Fruit fly (Drosophila melanogaster) whole organism, adult: ENCODE measurements around the gene png.

ENCODE experiments used
- CG11617 ChIP-seq: fragments of 200-800 bp; sonication (Bioruptor generic); optimal IDR thresholded peaks from 2 replicates; lab custom pipeline; 2017; ENCODE audit warnings: mild to moderate bottlenecking, missing biosample characterization, missing genetic modification reagents, missing genetic modification characterization
- CG12768 ChIP-seq: fragments of 200-800 bp; sonication (Bioruptor generic); optimal IDR thresholded peaks from 2 replicates; lab custom pipeline; 2017; ENCODE audit warnings: missing biosample characterization, missing genetic modification characterization, mild to moderate bottlenecking, moderate library complexity, missing genetic modification reagents
- CG14711 ChIP-seq: fragments of 200-800 bp; sonication (Bioruptor generic); optimal IDR thresholded peaks from 2 replicates; lab custom pipeline; 2018; ENCODE audit warnings: missing biosample characterization, mild to moderate bottlenecking, missing genetic modification characterization, moderate library complexity
- CG1620 ChIP-seq: fragments of 200-800 bp; sonication (Bioruptor generic); optimal IDR thresholded peaks from 2 replicates; lab custom pipeline; 2016; ENCODE audit warnings: missing biosample characterization, missing genetic modification characterization
- CG5204 ChIP-seq: fragments of 200-800 bp; sonication (Bioruptor generic); optimal IDR thresholded peaks from 2 replicates; lab custom pipeline; 2016; ENCODE audit warnings: missing biosample characterization, missing genetic modification characterization
- CG7045 ChIP-seq: fragments of 200-800 bp; sonication (Bioruptor generic); optimal IDR thresholded peaks from 2 replicates; lab custom pipeline; 2017; ENCODE audit warnings: missing biosample characterization, mild to moderate bottlenecking, missing genetic modification characterization
- CG7101 ChIP-seq: fragments of 200-800 bp; sonication (Bioruptor generic); optimal IDR thresholded peaks from 2 replicates; lab custom pipeline; 2018; ENCODE audit warnings: missing biosample characterization, mild to moderate bottlenecking, missing genetic modification characterization, moderate library complexity
- Clk ChIP-seq: fragments of 200-800 bp; sonication (Bioruptor generic); optimal IDR thresholded peaks from 2 replicates; lab custom pipeline; 2017; ENCODE audit warnings: missing biosample characterization, missing genetic modification characterization
- Crg-1 ChIP-seq: fragments of 200-800 bp; sonication (Bioruptor generic); optimal IDR thresholded peaks from 2 replicates; lab custom pipeline; 2016; ENCODE audit warnings: missing biosample characterization, missing genetic modification characterization
- Mnt ChIP-seq: fragments of 200-800 bp; sonication (Bioruptor generic); optimal IDR thresholded peaks from 2 replicates; lab custom pipeline; 2016; ENCODE audit warnings: missing biosample characterization, mild to moderate bottlenecking, missing genetic modification characterization
- bab1 ChIP-seq: fragments of 200-800 bp; sonication (Bioruptor generic); optimal IDR thresholded peaks from 3 replicates; lab custom pipeline; 2019; ENCODE audit warnings: missing biosample characterization, mild to moderate bottlenecking, missing genetic modification characterization, moderate library complexity
- cic ChIP-seq: fragments of 200-800 bp; sonication (Bioruptor generic); optimal IDR thresholded peaks from 2 replicates; lab custom pipeline; 2017; ENCODE audit warnings: missing biosample characterization, mild to moderate bottlenecking, missing genetic modification characterization, moderate library complexity
- cnc ChIP-seq, 2 experiments: fragments of >200 bp; optimal IDR thresholded peaks; 2 replicates each; lab custom pipeline; 2017
- kay ChIP-seq: fragments of 200-800 bp; sonication (Bioruptor generic); peaks from one replicate; lab custom pipeline; 2016; ENCODE audit warnings: missing biosample characterization, missing genetic modification characterization, borderline replicate concordance
- ovo ChIP-seq: fragments of 200-800 bp; sonication (Bioruptor generic); optimal IDR thresholded peaks from 2 replicates; lab custom pipeline; 2016; ENCODE audit warnings: missing biosample characterization, missing genetic modification characterization
- pad ChIP-seq: fragments of 200-800 bp; sonication (Bioruptor generic); optimal IDR thresholded peaks from 3 replicates; lab custom pipeline; 2017; ENCODE audit warnings: missing biosample characterization, missing genetic modification characterization, mild to moderate bottlenecking, moderate library complexity, missing genetic modification reagents
- tj ChIP-seq: fragments of 200-800 bp; sonication (Bioruptor generic); optimal IDR thresholded peaks from 3 replicates; lab custom pipeline; 2017; ENCODE audit warnings: missing biosample characterization, mild to moderate bottlenecking, missing genetic modification characterization, moderate library complexity
- toe ChIP-seq: fragments of 200-800 bp; sonication (Bioruptor generic); optimal IDR thresholded peaks from 2 replicates; lab custom pipeline; 2016; ENCODE audit warnings: missing biosample characterization, missing genetic modification characterization

Gene png

DNA sequence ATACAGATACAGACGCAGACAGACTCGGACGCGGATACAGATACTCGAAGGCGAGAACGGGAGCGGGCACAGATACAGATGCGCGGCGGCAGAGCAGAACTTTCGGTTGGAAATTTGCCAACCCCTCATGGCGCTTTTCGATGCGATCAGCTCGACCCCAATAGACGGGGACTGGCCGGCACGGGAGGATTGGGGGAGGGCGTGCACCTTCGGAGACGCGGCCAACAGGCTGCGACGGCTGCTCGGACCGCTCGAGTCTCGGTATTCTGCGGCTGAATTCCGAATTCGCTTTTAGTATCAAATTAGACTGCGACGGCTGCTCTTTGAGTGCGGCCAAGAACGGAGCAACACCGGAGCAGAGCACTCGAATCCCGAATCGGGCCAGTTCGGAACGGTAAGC, 26.8 kb upstream of the png start:
- TF ChIP-seq Mnt (peak; percentile 2), pad (GFP tag; lab: Kevin White, UChicago) (peak; percentile 33), CG7045 (GFP tag; lab: Kevin White, UChicago) (no peak)

DNA sequence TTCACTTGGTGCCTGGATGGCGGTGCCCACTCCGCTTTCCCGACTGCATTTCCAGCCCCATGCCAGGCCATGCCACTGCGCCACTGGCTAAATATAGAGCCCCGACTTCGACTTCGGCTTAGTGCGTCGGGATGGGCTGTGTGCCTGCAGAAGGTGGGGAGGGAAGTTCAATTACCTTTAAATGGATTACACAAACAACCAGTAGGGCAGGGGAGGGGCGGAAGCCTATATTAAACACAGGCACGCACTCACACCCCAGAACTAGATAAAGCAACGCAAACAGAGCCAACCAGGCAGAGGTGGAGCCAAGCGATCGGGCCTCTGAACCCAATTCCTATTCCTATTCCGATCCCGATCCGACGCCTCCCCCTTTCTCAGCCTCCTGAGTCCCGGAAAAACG, 25.1 kb upstream of the png start:
- TF ChIP-seq Mnt (no peak), CG12768 (GFP tag; lab: Kevin White, UChicago) (no peak), CG7045 (GFP tag; lab: Kevin White, UChicago) (no peak), ovo (GFP tag; lab: Kevin White, UChicago) (no peak)

DNA sequence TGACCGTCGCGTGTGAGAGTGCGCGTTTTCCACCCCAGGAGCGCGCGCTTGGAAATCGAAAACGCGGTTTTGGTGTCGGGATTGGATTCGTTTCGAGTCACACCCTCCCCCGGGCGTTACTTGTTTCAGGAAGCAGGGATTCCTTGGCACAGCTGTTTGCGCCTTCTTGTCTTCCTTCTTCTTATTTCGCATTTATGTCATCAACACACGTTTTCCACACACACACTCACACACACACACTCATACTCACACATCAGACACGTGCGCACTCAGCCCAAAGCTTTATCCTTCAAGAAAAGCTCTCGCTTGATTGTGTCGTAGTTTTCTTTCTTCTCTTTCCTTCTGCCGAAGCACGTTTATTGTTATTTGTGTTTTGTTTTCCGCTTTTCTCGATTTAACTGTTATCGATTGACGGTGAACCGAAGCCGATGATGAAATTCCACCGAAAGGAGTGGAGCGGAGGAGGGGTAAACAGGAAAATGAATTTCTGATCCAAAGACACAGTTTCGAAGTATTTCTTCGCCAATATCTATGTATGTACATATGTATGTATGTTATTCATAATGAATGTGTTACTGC, 24.1 kb upstream of the png start:
- TF ChIP-seq cic (GFP tag; lab: Kevin White, UChicago) = no peak
- TF ChIP-seq Mnt = peak; percentile 34
- TF ChIP-seq CG7045 (GFP tag; lab: Kevin White, UChicago) = no peak
- no peak for TF ChIP-seq kay (GFP tag; lab: Kevin White, UChicago)
- TF ChIP-seq CG11617 (GFP tag; lab: Kevin White, UChicago) = no peak
- TF ChIP-seq CG5204 (GFP tag; lab: Kevin White, UChicago) = no peak

DNA sequence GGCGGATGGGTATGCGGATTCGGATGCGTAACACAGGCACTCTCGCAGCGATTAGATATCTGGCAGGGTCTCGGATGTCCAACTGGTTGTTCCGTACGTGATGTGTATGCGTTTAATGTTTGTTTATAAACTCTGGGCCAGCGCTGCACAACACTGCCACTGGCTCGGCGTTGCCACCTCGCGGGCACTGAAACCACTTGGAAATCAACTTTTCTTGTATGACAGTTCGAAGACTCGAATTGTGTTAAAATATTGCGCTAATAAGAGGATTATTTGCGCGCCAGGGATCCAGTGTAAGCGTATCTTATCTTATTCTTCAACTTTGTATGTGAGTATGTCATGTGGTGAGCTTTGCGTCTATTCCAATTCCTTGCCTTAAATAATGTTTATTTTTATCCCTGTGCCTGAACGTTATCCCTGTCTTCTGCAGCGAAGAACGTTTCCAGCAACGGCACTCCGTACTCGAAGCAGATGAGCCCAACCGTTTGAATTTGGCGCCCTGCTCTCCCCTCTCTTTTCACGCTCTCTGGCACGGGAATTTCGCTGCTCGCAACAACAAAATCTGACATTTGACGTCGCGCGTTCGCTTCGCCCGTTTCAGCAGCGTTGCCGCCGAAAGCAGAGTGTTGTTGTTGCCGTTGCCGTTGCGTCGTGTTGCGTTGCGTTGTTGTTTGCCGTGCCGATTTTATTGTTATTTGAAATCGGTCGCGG, 23.1 kb upstream of the png start, which contains the start of the genes CG3719 and CG32813:
TSS of gene CG3719 (minus strand) at position 131 of the 711 bp plus-strand sequence.
TSS of gene CG32813 (plus strand) at position 565 of the 711 bp plus-strand sequence.
- TF ChIP-seq CG7101 (tag; lab: Kevin White, UChicago) (peak; percentile 44), bab1 (GFP tag; lab: Kevin White, UChicago) (peak; percentile 43), CG11617 (GFP tag; lab: Kevin White, UChicago) (peak; percentile 14), cnc (optimal IDR thresholded peaks at IDR 0.05; lab: Kevin White, UChicago) (no peak), cic (GFP tag; lab: Kevin White, UChicago) (no peak), CG14711 (tag; lab: Kevin White, UChicago) (peak; percentile 41), pad (GFP tag; lab: Kevin White, UChicago) (peak; percentile 51), tj (GFP tag; lab: Kevin White, UChicago) (peak; percentile 21), CG5204 (GFP tag; lab: Kevin White, UChicago) (no peak), Mnt (peak; percentile 52), Crg-1 (GFP tag; lab: Kevin White, UChicago) (peak; percentile 82), CG7045 (GFP tag; lab: Kevin White, UChicago) (no peak), CG1620 (GFP tag; lab: Kevin White, UChicago) (peak; percentile 73), toe (GFP tag; lab: Kevin White, UChicago) (no peak)

DNA sequence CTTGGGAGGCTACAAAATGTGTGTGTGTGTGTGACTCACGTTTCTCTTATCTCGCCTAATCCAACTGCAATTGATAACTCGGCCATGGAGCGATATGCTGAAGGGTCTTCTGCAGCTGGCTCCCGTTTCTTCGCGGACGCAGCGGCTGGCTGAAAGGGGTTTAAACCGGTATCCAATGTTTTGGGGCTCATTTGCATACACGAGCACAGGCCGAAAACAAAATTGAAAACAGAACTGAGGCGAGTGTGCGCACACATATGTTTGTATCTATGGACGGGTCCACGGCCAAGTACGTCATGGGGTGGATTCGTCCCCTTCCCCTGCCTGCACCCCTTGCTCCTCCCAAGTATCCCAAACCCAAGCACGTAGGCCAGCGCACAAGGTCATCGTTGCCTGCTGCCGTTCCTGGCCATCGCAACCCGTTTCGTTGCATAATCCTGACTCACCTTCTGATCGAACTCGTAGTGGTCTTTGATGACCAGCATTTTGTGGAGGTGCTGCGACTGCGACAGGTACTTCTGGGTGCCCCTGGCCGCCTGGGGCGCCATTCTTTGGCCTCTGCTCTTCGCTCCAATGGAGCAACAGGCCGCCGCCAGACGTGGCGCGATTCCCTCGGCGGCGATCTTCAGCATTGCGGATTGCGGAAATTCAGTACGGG, 22.4 kb upstream of the png start:
- TF ChIP-seq cnc (optimal IDR thresholded peaks at IDR 0.05; lab: Kevin White, UChicago) (peak in 1 of 2 experiments; percentile 11), kay (GFP tag; lab: Kevin White, UChicago) (no peak), Clk (no peak), Mnt (no peak)

DNA sequence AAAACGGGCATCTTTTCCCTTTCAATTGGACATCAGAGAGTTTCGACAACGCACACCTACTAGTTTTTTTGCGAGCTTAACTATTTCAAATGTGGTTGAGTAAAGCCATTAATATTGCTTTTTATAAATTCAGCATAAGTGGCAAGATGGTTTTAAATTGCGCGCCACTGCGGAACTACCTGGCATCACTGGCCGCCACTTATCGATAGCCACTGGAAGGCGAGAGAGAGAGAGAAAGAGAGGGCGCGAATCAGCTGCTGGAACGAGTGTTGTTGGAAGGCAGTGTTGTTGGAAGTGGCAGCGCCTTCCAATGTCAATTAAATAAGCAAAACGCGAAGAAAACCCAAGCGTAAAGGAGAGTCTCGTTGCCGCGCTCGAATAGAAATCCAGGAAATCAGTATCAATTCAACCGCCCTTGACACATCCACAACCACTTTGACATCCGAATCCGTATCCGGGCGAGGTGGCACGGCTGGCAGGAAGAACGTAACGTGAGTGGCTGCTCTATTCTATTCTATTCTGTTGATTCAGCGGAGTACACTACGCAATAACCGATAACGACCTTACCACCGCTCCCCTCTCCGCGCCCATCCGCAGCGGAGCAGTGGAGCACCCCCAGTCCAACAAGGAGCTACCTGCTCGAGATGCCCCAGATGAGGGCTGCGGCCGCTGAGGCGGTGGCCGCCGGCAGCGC, 18.0 kb upstream of the png start, which contains the start of gene AMPKalpha:
TSS of gene AMPKalpha (plus strand) at position 272 of the 694 bp plus-strand sequence.
- no peak for TF ChIP-seq kay (GFP tag; lab: Kevin White, UChicago)
- TF ChIP-seq CG11617 (GFP tag; lab: Kevin White, UChicago) = no peak
- TF ChIP-seq bab1 (GFP tag; lab: Kevin White, UChicago) = peak; percentile 41
- no peak for TF ChIP-seq toe (GFP tag; lab: Kevin White, UChicago)
- TF ChIP-seq cic (GFP tag; lab: Kevin White, UChicago) = peak; percentile 33
- TF ChIP-seq tj (GFP tag; lab: Kevin White, UChicago) = peak; percentile 75
- no peak for TF ChIP-seq CG7101 (tag; lab: Kevin White, UChicago)
- no peak for TF ChIP-seq CG7045 (GFP tag; lab: Kevin White, UChicago)

DNA sequence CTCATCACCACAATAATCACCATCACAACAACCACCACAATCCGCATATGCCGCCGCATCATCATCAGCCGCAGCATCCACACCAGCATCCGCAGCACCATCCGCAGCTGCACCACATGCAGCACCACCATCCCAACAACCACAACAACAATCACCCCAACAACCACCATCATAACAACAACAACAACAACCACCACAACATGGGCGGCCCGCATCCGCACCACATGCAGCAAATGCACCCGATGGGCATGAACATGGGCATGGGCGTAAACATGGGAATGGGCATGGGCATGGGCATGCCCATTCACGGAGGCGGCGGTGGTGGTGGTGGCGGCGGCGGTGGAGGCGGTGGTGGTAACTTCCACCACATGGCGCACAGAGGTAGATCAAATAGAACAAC, 15.3 kb upstream of the png start:
- TF ChIP-seq toe (GFP tag; lab: Kevin White, UChicago) = no peak
